Fruit fly (Drosophila melanogaster) whole organism, pupa: ENCODE data around the gene Hsp23.

Experiments
- CG10348 ChIP-seq: fragments of 200-800 bp; sonication (Bioruptor generic); IDR thresholded peaks from 2 replicates; pipeline ENCODE4 v1.3.6; 2022; ENCODE audit warnings: missing biosample characterization, missing genetic modification characterization
- CG12605 ChIP-seq: fragments of 200-800 bp; sonication (Bioruptor generic); IDR thresholded peaks from 2 replicates; pipeline ENCODE4 v1.3.6; 2022; ENCODE audit warnings: missing biosample characterization, missing genetic modification characterization
- CG13204 ChIP-seq: fragments of 200-800 bp; sonication (Bioruptor generic); optimal IDR thresholded peaks from 2 replicates; lab custom pipeline; 2018; ENCODE audit warnings: missing biosample characterization, mild to moderate bottlenecking, missing genetic modification characterization, moderate library complexity
- CG14655 ChIP-seq: fragments of 200-800 bp; sonication (Bioruptor generic); optimal IDR thresholded peaks from 3 replicates; lab custom pipeline; 2017; ENCODE audit warnings: mild to moderate bottlenecking, missing biosample characterization, missing genetic modification reagents, missing genetic modification characterization
- CG15710 ChIP-seq: fragments of 200-800 bp; sonication (Bioruptor generic); optimal IDR thresholded peaks from 2 replicates; lab custom pipeline; 2018; ENCODE audit warnings: missing biosample characterization, mild to moderate bottlenecking, missing genetic modification characterization, moderate library complexity
- CG17806 ChIP-seq: fragments of 200-800 bp; sonication (Bioruptor generic); optimal IDR thresholded peaks from 2 replicates; lab custom pipeline; 2018; ENCODE audit warnings: missing biosample characterization, mild to moderate bottlenecking, missing genetic modification characterization, moderate library complexity
- CG32121 ChIP-seq: fragments of 200-800 bp; sonication (Bioruptor generic); IDR thresholded peaks from 2 replicates; pipeline ENCODE4 v1.3.6; 2022; ENCODE audit warnings: missing biosample characterization, missing genetic modification characterization
- CG34367 ChIP-seq: fragments of 200-800 bp; sonication (Bioruptor generic); optimal IDR thresholded peaks from 2 replicates; lab custom pipeline; 2018; ENCODE audit warnings: missing biosample characterization, mild to moderate bottlenecking, missing genetic modification characterization
- CG4496 ChIP-seq: fragments of 200-800 bp; sonication (Bioruptor generic); IDR thresholded peaks from 3 replicates; pipeline ENCODE4 v1.3.6; 2022; ENCODE audit warnings: missing biosample characterization, missing genetic modification characterization
- CG8159 ChIP-seq: fragments of 200-800 bp; sonication (Bioruptor generic); optimal IDR thresholded peaks from 3 replicates; lab custom pipeline; 2018; ENCODE audit warnings: missing biosample characterization, mild to moderate bottlenecking, missing genetic modification characterization, moderate library complexity
- CG8301 ChIP-seq: fragments of 200-800 bp; sonication (Bioruptor generic); optimal IDR thresholded peaks from 2 replicates; lab custom pipeline; 2018; ENCODE audit warnings: missing biosample characterization, mild to moderate bottlenecking, missing genetic modification characterization
- CG9948 ChIP-seq: fragments of 200-800 bp; sonication (Bioruptor generic); optimal IDR thresholded peaks from 2 replicates; lab custom pipeline; 2018; ENCODE audit warnings: missing biosample characterization, mild to moderate bottlenecking, missing genetic modification characterization, moderate library complexity
- D1 ChIP-seq: fragments of 200-800 bp; sonication (Bioruptor generic); optimal IDR thresholded peaks from 2 replicates; lab custom pipeline; 2018; ENCODE audit warnings: missing biosample characterization, mild to moderate bottlenecking, missing genetic modification characterization, moderate library complexity
- EcR ChIP-seq: fragments of 200-800 bp; sonication (Bioruptor generic); optimal IDR thresholded peaks from 3 replicates; lab custom pipeline; 2019; ENCODE audit warnings: missing biosample characterization, missing genetic modification characterization, mild to moderate bottlenecking, moderate library complexity, missing genetic modification reagents
- Ets98B ChIP-seq: fragments of 200-800 bp; sonication (Bioruptor generic); IDR thresholded peaks from 2 replicates; pipeline ENCODE4 v1.3.6; 2022; ENCODE audit warnings: missing biosample characterization, missing genetic modification characterization
- Pif1A ChIP-seq: fragments of 200-800 bp; sonication (Bioruptor generic); optimal IDR thresholded peaks from 3 replicates; lab custom pipeline; 2016; ENCODE audit warnings: missing biosample characterization, missing genetic modification characterization
- Pif1B ChIP-seq: fragments of 200-800 bp; sonication (Bioruptor generic); optimal IDR thresholded peaks from 3 replicates; lab custom pipeline; 2016; ENCODE audit warnings: missing biosample characterization, missing genetic modification characterization
- Snoo ChIP-seq: fragments of 200-800 bp; sonication (Bioruptor generic); optimal IDR thresholded peaks from 3 replicates; lab custom pipeline; 2017; ENCODE audit warnings: missing biosample characterization, mild to moderate bottlenecking, missing genetic modification characterization, inconsistent platforms
- fd96Ca ChIP-seq: fragments of 200-800 bp; sonication (Bioruptor generic); IDR thresholded peaks from 3 replicates; pipeline ENCODE4 v1.3.6; 2022; ENCODE audit warnings: missing biosample characterization, missing genetic modification characterization
- gl ChIP-seq: fragments of 200-800 bp; sonication (Bioruptor generic); optimal IDR thresholded peaks from 2 replicates; lab custom pipeline; 2018; ENCODE audit warnings: missing biosample characterization, mild to moderate bottlenecking, missing genetic modification characterization
- rn ChIP-seq: fragments of 200-800 bp; sonication (Bioruptor generic); IDR thresholded peaks from 2 replicates; pipeline ENCODE4 v1.3.6; 2022; ENCODE audit warnings: missing biosample characterization, missing genetic modification characterization

Gene Hsp23

dm6 chr3L:9423757-9424527 is 42.3 kb downstream of the Hsp23 start:
- TF ChIP-seq CG12605: no peak
- no peak for TF ChIP-seq D1 (tag; lab: Kevin White, UChicago)
- TF ChIP-seq CG32121 (GFP tag; lab: Robert Waterston, UW): no peak
- no peak for TF ChIP-seq CG10348 (GFP tag; lab: Robert Waterston, UW)

DNA sequence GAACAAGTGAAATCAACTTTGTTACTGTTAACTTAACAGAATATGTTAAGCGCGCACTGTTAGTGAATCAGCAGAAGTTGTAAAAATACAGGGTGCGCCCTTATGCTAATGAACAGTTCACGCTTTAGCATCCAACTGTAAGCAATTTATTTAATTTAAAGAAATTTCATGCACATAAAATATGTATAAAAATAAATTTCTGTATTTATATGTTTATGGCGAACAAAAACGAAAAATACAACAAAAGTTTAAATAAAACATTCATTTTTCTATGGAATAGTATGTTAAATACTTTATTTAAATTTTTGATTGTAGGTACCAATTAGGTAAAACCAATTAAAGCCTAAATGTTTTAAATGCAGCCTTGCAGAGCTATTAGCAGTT is 42.8 kb downstream of the Hsp23 start:
- TF ChIP-seq EcR (GFP tag; lab: Kevin White, UChicago) (no peak), Snoo (tag; lab: Kevin White, UChicago) (peak; percentile 24), CG10348 (GFP tag; lab: Robert Waterston, UW) (no peak), CG8301 (tag; lab: Kevin White, UChicago) (peak; percentile 49), fd96Ca (GFP tag; lab: Robert Waterston, UW) (no peak), CG32121 (GFP tag; lab: Robert Waterston, UW) (0 out of 2 replicates have a peak, but pooled peaks have one; percentile 26), CG14655 (GFP tag; lab: Kevin White, UChicago) (peak; percentile 42), CG12605 (0 out of 2 replicates have a peak, but pooled peaks have one; percentile 29), CG9948 (tag; lab: Kevin White, UChicago) (peak; percentile 12), CG34367 (tag; lab: Kevin White, UChicago) (no peak), Ets98B (GFP tag; lab: Robert Waterston, UW) (peak; percentile 57; the same call in 1 of the 2 replicates), CG4496 (GFP tag; lab: Robert Waterston, UW) (peak; percentile 43; the same call in 1 of the 3 replicates), Pif1B (GFP tag; lab: Kevin White, UChicago) (no peak), CG15710 (peak; percentile 9), CG8159 (tag; lab: Kevin White, UChicago) (peak; percentile 9), Pif1A (GFP tag; lab: Kevin White, UChicago) (peak; percentile 35), gl (tag; lab: Kevin White, UChicago) (no peak), rn (GFP tag; lab: Robert Waterston, UW) (no peak), D1 (tag; lab: Kevin White, UChicago) (peak; percentile 4), CG17806 (peak; percentile 58), CG13204 (no peak)

dm6 chr3L:9425838-9426237 is 44.2 kb downstream of the Hsp23 start:
- TF ChIP-seq CG10348 (GFP tag; lab: Robert Waterston, UW) (no peak), CG32121 (GFP tag; lab: Robert Waterston, UW) (peak; percentile 51; the same call in 1 of the 2 replicates), Ets98B (GFP tag; lab: Robert Waterston, UW) (peak; percentile 63), CG14655 (GFP tag; lab: Kevin White, UChicago) (peak; percentile 34), CG8301 (tag; lab: Kevin White, UChicago) (peak; percentile 32), CG4496 (GFP tag; lab: Robert Waterston, UW) (peak; percentile 50; the same call in 1 of the 3 replicates), Snoo (tag; lab: Kevin White, UChicago) (no peak)
- TF ChIP-seq, all 21 proteins: peak for 5

dm6 chr3L:9426656-9427294 is 45.1 kb downstream of the Hsp23 start, which contains the start of the genes Atat and Shc:
Gene Atat, minus strand, starts transcription at chr3L:9426758.
Gene Shc, plus strand, starts transcription at chr3L:9427010.
- TF ChIP-seq CG34367 (tag; lab: Kevin White, UChicago): peak; percentile 98
- peak; percentile 54 for TF ChIP-seq D1 (tag; lab: Kevin White, UChicago)
- TF ChIP-seq CG4496 (GFP tag; lab: Robert Waterston, UW): peak; percentile 99
- peak; percentile 97 for TF ChIP-seq Pif1A (GFP tag; lab: Kevin White, UChicago)
- peak; percentile 98 for TF ChIP-seq CG17806
- peak; percentile 99 for TF ChIP-seq Ets98B (GFP tag; lab: Robert Waterston, UW)
- peak; percentile 98 for TF ChIP-seq CG9948 (tag; lab: Kevin White, UChicago)
- peak; percentile 96 for TF ChIP-seq CG8301 (tag; lab: Kevin White, UChicago)
- peak; percentile 99 for TF ChIP-seq Snoo (tag; lab: Kevin White, UChicago)
- peak; percentile 99 for TF ChIP-seq CG15710
- peak; percentile 98 for TF ChIP-seq CG8159 (tag; lab: Kevin White, UChicago)
- TF ChIP-seq CG10348 (GFP tag; lab: Robert Waterston, UW): peak; percentile 99
- TF ChIP-seq fd96Ca (GFP tag; lab: Robert Waterston, UW): peak; percentile 99
- TF ChIP-seq gl (tag; lab: Kevin White, UChicago): peak; percentile 90
- peak; percentile 98 for TF ChIP-seq CG14655 (GFP tag; lab: Kevin White, UChicago)
- TF ChIP-seq Pif1B (GFP tag; lab: Kevin White, UChicago): peak; percentile 94
- peak; percentile 11 for TF ChIP-seq EcR (GFP tag; lab: Kevin White, UChicago)
- TF ChIP-seq CG32121 (GFP tag; lab: Robert Waterston, UW): peak; percentile 99
- peak; percentile 99 for TF ChIP-seq rn (GFP tag; lab: Robert Waterston, UW)
- peak; percentile 78 for TF ChIP-seq CG13204
- peak; percentile 95 for TF ChIP-seq CG12605
- TF ChIP-seq, all 21 proteins: peak for 21
